Fruit fly (Drosophila melanogaster) whole organism, prepupa: ENCODE measurements around the gene CG4213.

Experiments used
- Blimp-1 ChIP-seq: fragments of 200-800 bp; sonication (Bioruptor generic); optimal IDR thresholded peaks from 3 replicates; lab custom pipeline; 2017; ENCODE audit warnings: missing biosample characterization, missing genetic modification characterization, mild to moderate bottlenecking, moderate library complexity, missing genetic modification reagents
- CG10631 ChIP-seq: fragments of 200-800 bp; sonication (Bioruptor generic); optimal IDR thresholded peaks from 2 replicates; lab custom pipeline; 2016; ENCODE audit warnings: missing biosample characterization, missing genetic modification characterization
- CG10669 ChIP-seq: fragments of 200-800 bp; sonication (Bioruptor generic); optimal IDR thresholded peaks from 3 replicates; lab custom pipeline; 2018; ENCODE audit warnings: missing biosample characterization, mild to moderate bottlenecking, missing genetic modification characterization, moderate library complexity
- CG11762 ChIP-seq: fragments of 200-800 bp; sonication (Bioruptor generic); optimal IDR thresholded peaks from 3 replicates; lab custom pipeline; 2016; ENCODE audit warnings: missing biosample characterization, missing genetic modification characterization; ENCODE audit not compliant: insufficient read depth
- CG11902 ChIP-seq: fragments of 200-800 bp; sonication (Bioruptor generic); optimal IDR thresholded peaks from 3 replicates; lab custom pipeline; 2016; ENCODE audit warnings: missing biosample characterization, missing genetic modification characterization
- CG1621 ChIP-seq: fragments of 200-800 bp; sonication (Bioruptor generic); optimal IDR thresholded peaks from 3 replicates; lab custom pipeline; 2018; ENCODE audit warnings: missing biosample characterization, mild to moderate bottlenecking, missing genetic modification characterization
- CG31627 ChIP-seq: fragments of 200-800 bp; sonication (Bioruptor generic); optimal IDR thresholded peaks from 3 replicates; lab custom pipeline; 2016; ENCODE audit warnings: missing biosample characterization, missing genetic modification characterization
- CG32006 ChIP-seq: fragments of 200-800 bp; sonication (Bioruptor generic); optimal IDR thresholded peaks from 3 replicates; lab custom pipeline; 2017; ENCODE audit warnings: missing biosample characterization, mild to moderate bottlenecking, missing genetic modification characterization
- CG34406 ChIP-seq: fragments of 200-800 bp; sonication (Bioruptor generic); optimal IDR thresholded peaks from 3 replicates; lab custom pipeline; 2016; ENCODE audit warnings: missing biosample characterization, missing genetic modification characterization
- CG3919 ChIP-seq: fragments of 200-800 bp; sonication (Bioruptor generic); optimal IDR thresholded peaks from 3 replicates; lab custom pipeline; 2016; ENCODE audit warnings: missing biosample characterization, missing genetic modification characterization
- CG4318 ChIP-seq: fragments of 200-800 bp; sonication (Bioruptor generic); optimal IDR thresholded peaks from 3 replicates; lab custom pipeline; 2017; ENCODE audit warnings: missing biosample characterization, mild to moderate bottlenecking, missing genetic modification characterization
- CG6163 ChIP-seq: fragments of 200-800 bp; sonication (Bioruptor generic); IDR thresholded peaks from 3 replicates; pipeline ENCODE4 v1.3.6; 2022; ENCODE audit warnings: missing biosample characterization, missing genetic modification characterization
- CG6276 ChIP-seq: fragments of 200-800 bp; sonication (Bioruptor generic); optimal IDR thresholded peaks from 2 replicates; lab custom pipeline; 2017; ENCODE audit warnings: missing biosample characterization, mild to moderate bottlenecking, missing genetic modification characterization
- CG6792 ChIP-seq: fragments of 200-800 bp; sonication (Bioruptor generic); optimal IDR thresholded peaks from 3 replicates; lab custom pipeline; 2016; ENCODE audit warnings: missing biosample characterization, missing genetic modification characterization
- CG6854 ChIP-seq: fragments of 200-800 bp; sonication (Bioruptor generic); optimal IDR thresholded peaks from 2 replicates; lab custom pipeline; 2017; ENCODE audit warnings: missing biosample characterization, mild to moderate bottlenecking, missing genetic modification characterization
- CG8119 ChIP-seq: fragments of 200-800 bp; sonication (Bioruptor generic); IDR thresholded peaks from 3 replicates; pipeline ENCODE4 v1.3.6; 2022; ENCODE audit warnings: missing biosample characterization, missing genetic modification characterization
- CG8632 ChIP-seq: fragments of 200-800 bp; sonication (Bioruptor generic); optimal IDR thresholded peaks from 3 replicates; lab custom pipeline; 2016; ENCODE audit warnings: missing biosample characterization, missing genetic modification characterization
- CG9139 ChIP-seq: fragments of 200-800 bp; sonication (Bioruptor generic); optimal IDR thresholded peaks from 3 replicates; lab custom pipeline; 2017; ENCODE audit warnings: missing biosample characterization, mild to moderate bottlenecking, missing genetic modification characterization
- Eip75B ChIP-seq: fragments of 200-800 bp; sonication (Bioruptor generic); optimal IDR thresholded peaks from 3 replicates; lab custom pipeline; 2016; ENCODE audit warnings: missing biosample characterization, missing genetic modification characterization
- Eip78C ChIP-seq: fragments of 200-800 bp; sonication (Bioruptor generic); peaks from one replicate; lab custom pipeline; 2016; ENCODE audit warnings: missing biosample characterization, missing genetic modification characterization
- Eip93F ChIP-seq: fragments of 200-800 bp; sonication (Bioruptor generic); optimal IDR thresholded peaks from 2 replicates; lab custom pipeline; 2016; ENCODE audit warnings: missing biosample characterization, mild to moderate bottlenecking, missing genetic modification characterization
- Ets96B ChIP-seq: fragments of 200-800 bp; optimal IDR thresholded peaks from 2 replicates; lab custom pipeline; 2019; ENCODE audit warnings: missing biosample characterization, mild to moderate bottlenecking, missing genetic modification characterization, moderate library complexity
- Hr39 ChIP-seq: fragments of 200-800 bp; sonication (Bioruptor generic); optimal IDR thresholded peaks from 2 replicates; lab custom pipeline; 2016; ENCODE audit warnings: missing biosample characterization, missing genetic modification characterization
- Hr4 ChIP-seq: fragments of 200-800 bp; sonication (Bioruptor generic); optimal IDR thresholded peaks from 3 replicates; lab custom pipeline; 2016; ENCODE audit warnings: missing biosample characterization, missing genetic modification characterization
- Met ChIP-seq: fragments of 200-800 bp; sonication (Bioruptor generic); optimal IDR thresholded peaks from 3 replicates; lab custom pipeline; 2016; ENCODE audit warnings: missing biosample characterization, missing genetic modification characterization
- Smox ChIP-seq: fragments of 200-800 bp; sonication (Bioruptor generic); optimal IDR thresholded peaks from 3 replicates; lab custom pipeline; 2016; ENCODE audit warnings: missing biosample characterization, missing genetic modification characterization
- Sox14 ChIP-seq: fragments of 200-800 bp; sonication (Bioruptor generic); optimal IDR thresholded peaks from 3 replicates; lab custom pipeline; 2016; ENCODE audit warnings: missing biosample characterization, missing genetic modification characterization
- Sox15 ChIP-seq: fragments of 200-800 bp; sonication (Bioruptor generic); optimal IDR thresholded peaks from 3 replicates; lab custom pipeline; 2016; ENCODE audit warnings: missing biosample characterization, missing genetic modification characterization
- achi ChIP-seq: fragments of 200-800 bp; sonication (Bioruptor generic); optimal IDR thresholded peaks from 3 replicates; lab custom pipeline; 2016; ENCODE audit warnings: missing biosample characterization, missing genetic modification characterization
- acj6 ChIP-seq: fragments of 200-800 bp; sonication (Bioruptor generic); optimal IDR thresholded peaks from 3 replicates; lab custom pipeline; 2016; ENCODE audit warnings: missing biosample characterization, missing genetic modification characterization
- cyc ChIP-seq: fragments of 200-800 bp; sonication (Bioruptor generic); optimal IDR thresholded peaks from 3 replicates; lab custom pipeline; 2016; ENCODE audit warnings: missing biosample characterization, missing genetic modification characterization
- dac ChIP-seq: fragments of 200-800 bp; sonication (Bioruptor generic); optimal IDR thresholded peaks from 2 replicates; lab custom pipeline; 2017; ENCODE audit warnings: missing biosample characterization, mild to moderate bottlenecking, missing genetic modification characterization
- dsx ChIP-seq: fragments of 200-800 bp; optimal IDR thresholded peaks from 3 replicates; lab custom pipeline; 2019; ENCODE audit warnings: missing biosample characterization, mild to moderate bottlenecking, missing genetic modification characterization, moderate library complexity; ENCODE audit not compliant: poor library complexity, severe bottlenecking
- esn ChIP-seq: fragments of 200-800 bp; sonication (Bioruptor generic); optimal IDR thresholded peaks from 2 replicates; lab custom pipeline; 2016; ENCODE audit warnings: missing biosample characterization, mild to moderate bottlenecking, missing genetic modification characterization, moderate library complexity
- fd59A ChIP-seq: fragments of 200-800 bp; sonication (Bioruptor generic); optimal IDR thresholded peaks from 2 replicates; lab custom pipeline; 2017; ENCODE audit warnings: missing biosample characterization, mild to moderate bottlenecking, missing genetic modification characterization, missing genetic modification reagents
- fkh ChIP-seq: fragments of 200-800 bp; sonication (Bioruptor generic); optimal IDR thresholded peaks from 3 replicates; lab custom pipeline; 2017; ENCODE audit warnings: missing biosample characterization, mild to moderate bottlenecking, missing genetic modification characterization, moderate library complexity
- lz ChIP-seq: fragments of 200-800 bp; sonication (Bioruptor generic); optimal IDR thresholded peaks from 3 replicates; lab custom pipeline; 2016; ENCODE audit warnings: missing biosample characterization, missing genetic modification characterization
- net ChIP-seq: fragments of 200-800 bp; sonication (Bioruptor generic); optimal IDR thresholded peaks from 3 replicates; lab custom pipeline; 2016; ENCODE audit warnings: missing biosample characterization, missing genetic modification characterization
- pdm3 ChIP-seq: fragments of 200-800 bp; sonication (Bioruptor generic); optimal IDR thresholded peaks from 3 replicates; lab custom pipeline; 2016; ENCODE audit warnings: missing biosample characterization, missing genetic modification characterization
- spab ChIP-seq: fragments of 200-800 bp; sonication (Bioruptor generic); optimal IDR thresholded peaks from 2 replicates; lab custom pipeline; 2017; ENCODE audit warnings: missing biosample characterization, mild to moderate bottlenecking, missing genetic modification characterization, missing genetic modification reagents
- svp ChIP-seq: fragments of 200-800 bp; sonication (Bioruptor generic); peaks from one replicate; lab custom pipeline; 2016; ENCODE audit warnings: missing biosample characterization, missing genetic modification characterization
- topi ChIP-seq: fragments of 200-800 bp; sonication (Bioruptor generic); optimal IDR thresholded peaks from 3 replicates; lab custom pipeline; 2016; ENCODE audit warnings: missing biosample characterization, missing genetic modification characterization
- vri ChIP-seq: fragments of 200-800 bp; sonication (Bioruptor generic); optimal IDR thresholded peaks from 3 replicates; lab custom pipeline; 2016; ENCODE audit warnings: missing biosample characterization, mild to moderate bottlenecking, missing genetic modification characterization

The CG4213 gene

DNA sequence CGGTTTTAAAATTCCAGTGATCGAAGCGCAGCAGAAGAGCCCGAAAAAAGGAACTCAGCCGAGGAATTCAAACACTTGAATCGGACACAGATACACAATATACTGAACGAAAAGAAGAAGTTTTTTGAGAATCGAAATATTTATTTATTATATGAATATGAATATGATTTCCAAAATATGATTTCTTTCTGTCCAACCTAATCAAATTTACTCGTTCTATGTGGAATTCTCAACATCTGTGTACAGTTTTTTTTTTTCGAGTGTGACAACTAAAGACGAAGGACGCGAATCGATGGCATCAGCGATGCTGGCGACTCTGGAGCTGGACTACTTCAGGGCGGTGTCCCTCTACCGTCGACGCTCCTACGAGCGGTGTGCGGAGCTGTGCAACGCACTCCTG lies 21.2 kb upstream of the CG4213 start (continued):
- no peak for TF ChIP-seq dac (GFP tag; lab: Kevin White, UChicago)
- no peak for TF ChIP-seq dsx (GFP tag; lab: Kevin White, UChicago)
- peak; percentile 90 for TF ChIP-seq esn (GFP tag; lab: Kevin White, UChicago)
- TF ChIP-seq Hr4 (GFP tag; lab: Kevin White, UChicago), result no peak
- peak; percentile 72 for TF ChIP-seq CG10631 (GFP tag; lab: Kevin White, UChicago)
- TF ChIP-seq CG8632, result peak; percentile 49
- TF ChIP-seq Eip93F, result peak; percentile 65
- TF ChIP-seq pdm3 (GFP tag; lab: Kevin White, UChicago), result peak; percentile 59
- TF ChIP-seq CG11762 (GFP tag; lab: Kevin White, UChicago), result no peak
- TF ChIP-seq Eip78C (GFP tag; lab: Kevin White, UChicago), result peak; percentile 91
- peak; percentile 66; the same call in 2 of the 3 replicates for TF ChIP-seq CG6163 (GFP tag; lab: Robert Waterston, UW)
- TF ChIP-seq, all 60 proteins: peak for 45

DNA sequence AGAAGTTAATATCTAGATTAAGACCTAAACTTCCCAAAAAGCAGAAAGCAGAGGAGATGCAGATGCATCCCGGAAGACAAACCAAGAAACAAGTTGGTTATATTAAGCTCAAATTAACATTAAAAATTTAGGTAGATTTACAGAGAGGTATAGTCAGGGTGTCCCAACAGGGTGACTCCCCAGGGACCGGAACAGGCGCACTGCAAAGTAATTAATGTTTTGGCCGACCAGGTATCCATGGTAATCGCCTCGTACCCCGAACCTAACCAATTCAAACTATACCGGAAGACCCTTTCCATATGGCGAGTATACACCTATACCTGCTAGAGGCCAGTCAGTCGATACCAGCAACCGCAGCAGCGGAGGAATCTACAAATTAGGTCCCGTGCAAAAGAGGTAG lies 20.6 kb upstream of the CG4213 start, which contains the start of gene BBS8:
BBS8 (plus strand) TSS at position 301 of the 400 bp plus-strand sequence.
- TF ChIP-seq fd59A (GFP tag; lab: Kevin White, UChicago), result no peak
- TF ChIP-seq net, result no peak
- no peak for TF ChIP-seq CG6854
- TF ChIP-seq achi (GFP tag; lab: Kevin White, UChicago), result no peak
- no peak for TF ChIP-seq CG6276 (GFP tag; lab: Kevin White, UChicago)
- TF ChIP-seq CG9139 (GFP tag; lab: Kevin White, UChicago), result no peak
- no peak for TF ChIP-seq CG4318
- TF ChIP-seq CG34406 (GFP tag; lab: Kevin White, UChicago), result no peak
- TF ChIP-seq spab, result no peak
- no peak for TF ChIP-seq Blimp-1 (GFP tag; lab: Kevin White, UChicago)
- no peak for TF ChIP-seq Eip75B (GFP tag; lab: Kevin White, UChicago)
- no peak for TF ChIP-seq CG31627 (GFP tag; lab: Kevin White, UChicago)
- TF ChIP-seq CG3919, result no peak
- no peak for TF ChIP-seq Smox (GFP tag; lab: Kevin White, UChicago)
- no peak for TF ChIP-seq CG10669
- no peak for TF ChIP-seq Ets96B (tag; lab: Kevin White, UChicago)

DNA sequence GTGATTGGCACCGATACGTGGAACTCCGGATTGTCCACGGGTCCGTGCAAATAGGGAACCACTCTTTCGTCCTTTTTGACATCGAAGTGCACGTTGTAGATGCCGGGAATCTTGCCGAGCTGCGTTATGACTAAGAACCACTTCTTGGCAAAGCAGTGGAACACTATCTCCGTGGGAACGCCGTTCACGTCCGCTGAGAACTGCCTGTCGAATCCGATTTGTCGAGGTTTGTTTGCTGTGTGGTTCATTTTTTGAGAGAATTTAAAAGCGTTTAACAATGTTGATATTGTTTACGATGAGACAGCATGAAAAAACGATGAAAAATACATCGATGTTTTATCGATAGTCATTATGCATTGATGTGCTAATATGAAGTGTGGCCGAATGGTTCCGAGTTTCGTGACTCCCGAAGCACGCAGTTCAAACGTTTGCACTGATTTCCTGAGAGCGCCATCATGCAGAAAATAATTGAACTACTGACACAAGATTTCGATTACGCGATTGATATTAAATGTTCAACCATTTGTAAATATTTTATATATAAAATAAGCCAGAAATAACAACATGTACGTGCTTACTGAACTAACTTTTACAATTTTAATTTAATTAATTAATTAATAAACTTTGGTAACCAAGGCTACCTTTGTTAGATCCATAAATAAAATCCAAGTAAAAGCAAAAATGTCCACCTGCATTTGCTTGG lies 19.3 kb upstream of the CG4213 start, which contains the start of the genes CG11885 and CG13692:
CG11885 (minus strand) TSS at position 332 of the 703 bp plus-strand sequence.
CG13692 (plus strand) TSS at position 653 of the 703 bp plus-strand sequence.
- TF ChIP-seq CG11902 (GFP tag; lab: Kevin White, UChicago) (no peak), Hr39 (GFP tag; lab: Kevin White, UChicago) (peak; percentile 1), CG32006 (no peak), CG3919 (peak; percentile 38), Eip78C (GFP tag; lab: Kevin White, UChicago) (peak; percentile 58), Sox15 (GFP tag; lab: Kevin White, UChicago) (no peak), vri (GFP tag; lab: Kevin White, UChicago) (peak; percentile 78), Eip75B (GFP tag; lab: Kevin White, UChicago) (no peak), topi (GFP tag; lab: Kevin White, UChicago) (peak; percentile 24), esn (GFP tag; lab: Kevin White, UChicago) (peak; percentile 44), CG34406 (GFP tag; lab: Kevin White, UChicago) (no peak), svp (GFP tag; lab: Kevin White, UChicago) (peak; percentile 72), spab (no peak), lz (GFP tag; lab: Kevin White, UChicago) (peak; percentile 35), dsx (GFP tag; lab: Kevin White, UChicago) (peak; percentile 89), CG10669 (no peak), CG31627 (GFP tag; lab: Kevin White, UChicago) (peak; percentile 15), Met (GFP tag; lab: Kevin White, UChicago) (peak; percentile 5), CG8119 (GFP tag; lab: Robert Waterston, UW) (no peak), Sox14 (GFP tag; lab: Kevin White, UChicago) (peak; percentile 43), cyc (GFP tag; lab: Kevin White, UChicago) (peak; percentile 3), acj6 (GFP tag; lab: Kevin White, UChicago) (peak; percentile 15), CG1621 (tag; lab: Kevin White, UChicago) (peak; percentile 26), CG6792 (no peak), fkh (GFP tag; lab: Kevin White, UChicago) (peak; percentile 90)
